Worm (Caenorhabditis elegans): ENCODE measurements around the gene C56G2.15.

Gene C56G2.15

ce11 chrIII:6361560-6361959 is 6.1 kb downstream of the C56G2.15 start:
- no peak for TF ChIP-seq hmbx-1 (tag; optimal IDR thresholded peaks at IDR 0.05)
- no peak for TF ChIP-seq tbx-11 (GFP tag; IDR thresholded peaks at IDR 0.05)
- TF ChIP-seq tra-4 (tag; optimal IDR thresholded peaks at IDR 0.05) = no peak
- TF ChIP-seq B0310.2 (tag; optimal IDR thresholded peaks at IDR 0.05) = no peak
- TF ChIP-seq ama-1 (optimal IDR thresholded peaks at IDR 0.05) = no peak
- no peak for TF ChIP-seq aly-1 (tag; optimal IDR thresholded peaks at IDR 0.05)
- TF ChIP-seq ets-7 (tag; optimal IDR thresholded peaks at IDR 0.05) = no peak

- TF ChIP-seq F13C5.2 (tag; optimal IDR thresholded peaks at IDR 0.05) (no peak), hnd-1 (tag; optimal IDR thresholded peaks at IDR 0.05) (no peak), ceh-13 (GFP tag; optimal IDR thresholded peaks at IDR 0.05) (no peak), scrt-1 (GFP tag; IDR thresholded peaks at IDR 0.05) (no peak), hmg-4 (GFP tag; optimal IDR thresholded peaks at IDR 0.05) (no peak), tbx-37 (GFP tag; conservative IDR thresholded peaks at IDR 0.05) (no peak), tra-4 (tag; optimal IDR thresholded peaks at IDR 0.05) (no peak), tbx-11 (GFP tag; IDR thresholded peaks at IDR 0.05) (no peak), B0310.2 (tag; optimal IDR thresholded peaks at IDR 0.05) (no peak), ets-7 (tag; optimal IDR thresholded peaks at IDR 0.05) (no peak), pes-1 (GFP tag; IDR thresholded peaks at IDR 0.05) (no peak), sea-1 (GFP tag; conservative IDR thresholded peaks at IDR 0.05) (no peak), hmbx-1 (tag; optimal IDR thresholded peaks at IDR 0.05) (no peak)
These were observed 6.9 kb downstream of the C56G2.15 start for ce11 chrIII:6360825-6361224.

ce11 chrIII:6360114-6360513 is 7.6 kb downstream of the C56G2.15 start:
- TF ChIP-seq flt-1 (GFP tag; IDR thresholded peaks at IDR 0.05) (no peak), ama-1 (optimal IDR thresholded peaks at IDR 0.05) (no peak), tbx-11 (GFP tag; IDR thresholded peaks at IDR 0.05) (no peak), ceh-36 (tag; optimal IDR thresholded peaks at IDR 0.05) (no peak), pes-1 (GFP tag; IDR thresholded peaks at IDR 0.05) (no peak), tbx-37 (GFP tag; conservative IDR thresholded peaks at IDR 0.05) (no peak), hmbx-1 (tag; optimal IDR thresholded peaks at IDR 0.05) (no peak), sea-1 (GFP tag; conservative IDR thresholded peaks at IDR 0.05) (no peak), hnd-1 (tag; optimal IDR thresholded peaks at IDR 0.05) (no peak), ceh-13 (GFP tag; optimal IDR thresholded peaks at IDR 0.05) (no peak), F13C5.2 (tag; optimal IDR thresholded peaks at IDR 0.05) (no peak), ets-7 (tag; optimal IDR thresholded peaks at IDR 0.05) (no peak), aly-1 (tag; optimal IDR thresholded peaks at IDR 0.05) (no peak), hmg-4 (GFP tag; optimal IDR thresholded peaks at IDR 0.05) (no peak), B0310.2 (tag; optimal IDR thresholded peaks at IDR 0.05) (no peak), scrt-1 (GFP tag; IDR thresholded peaks at IDR 0.05) (no peak), tra-4 (tag; optimal IDR thresholded peaks at IDR 0.05) (no peak)

DNA sequence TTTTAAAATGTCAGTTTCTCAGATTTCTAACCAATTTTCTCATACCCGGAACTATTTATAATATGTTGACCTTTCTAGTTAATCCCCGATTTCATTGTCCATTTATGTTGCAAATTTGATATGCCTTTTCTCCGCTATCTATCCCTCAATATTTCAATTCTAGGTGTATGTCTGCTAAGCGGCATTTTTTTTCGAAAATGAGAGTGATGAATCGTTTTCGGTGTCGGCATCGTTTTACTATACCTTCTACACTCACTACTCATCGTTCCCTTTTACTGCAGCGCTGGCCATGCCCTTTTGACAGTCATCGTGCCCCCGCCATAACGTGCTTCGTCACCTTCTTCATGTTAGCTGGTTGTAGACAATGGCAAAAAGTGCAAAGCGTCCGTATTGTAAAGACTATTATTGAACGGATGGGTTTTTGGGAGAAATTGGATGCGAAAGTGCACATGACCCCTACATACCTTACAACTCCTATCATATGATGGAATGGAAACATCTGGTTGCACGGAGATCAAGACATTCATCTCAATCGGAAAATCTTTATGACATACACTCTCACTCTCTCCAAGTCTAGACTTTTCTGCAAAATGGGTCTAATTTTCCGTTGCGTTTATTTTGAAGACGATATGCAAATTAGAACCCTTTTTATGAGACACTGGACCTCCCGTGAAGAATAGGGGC is 8.4 kb downstream of the C56G2.15 start:
- TF ChIP-seq tbx-37 (GFP tag; conservative IDR thresholded peaks at IDR 0.05) (no peak), tbx-11 (GFP tag; IDR thresholded peaks at IDR 0.05) (0 out of 2 replicates have a peak, but pooled peaks have one; percentile 16)

DNA sequence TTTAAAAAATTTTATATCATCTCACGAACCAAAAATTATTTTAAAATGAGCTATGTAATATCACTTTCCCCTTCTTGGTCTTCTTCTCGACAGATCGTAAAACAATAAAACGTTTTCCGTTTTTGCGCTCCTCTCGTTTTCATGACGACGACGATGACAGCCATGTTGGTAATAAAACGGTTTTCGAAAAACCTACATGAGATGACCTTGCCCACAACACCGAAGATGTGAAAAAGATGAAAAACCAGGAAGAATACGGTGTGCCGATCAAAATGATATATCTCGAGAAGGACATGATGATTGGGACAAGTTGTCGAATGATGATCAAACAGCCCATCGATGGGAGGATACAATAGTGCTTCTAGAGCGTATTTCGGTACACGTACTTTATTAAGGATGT is 9.0 kb downstream of the C56G2.15 start:
- TF ChIP-seq tra-4 (tag; optimal IDR thresholded peaks at IDR 0.05) (no peak), tbx-11 (GFP tag; IDR thresholded peaks at IDR 0.05) (no peak), ama-1 (optimal IDR thresholded peaks at IDR 0.05) (no peak)

- TF ChIP-seq tbx-37 (GFP tag; conservative IDR thresholded peaks at IDR 0.05) = no peak
- TF ChIP-seq flt-1 (GFP tag; IDR thresholded peaks at IDR 0.05) = no peak
- TF ChIP-seq F13C5.2 (tag; optimal IDR thresholded peaks at IDR 0.05) = no peak
- TF ChIP-seq aly-1 (tag; optimal IDR thresholded peaks at IDR 0.05) = no peak
- no peak for TF ChIP-seq ets-7 (tag; optimal IDR thresholded peaks at IDR 0.05)
- TF ChIP-seq pes-1 (GFP tag; IDR thresholded peaks at IDR 0.05) = no peak
- no peak for TF ChIP-seq tra-4 (tag; optimal IDR thresholded peaks at IDR 0.05)
- TF ChIP-seq sea-1 (GFP tag; conservative IDR thresholded peaks at IDR 0.05) = no peak
- no peak for TF ChIP-seq hnd-1 (tag; optimal IDR thresholded peaks at IDR 0.05)
- TF ChIP-seq hmbx-1 (tag; optimal IDR thresholded peaks at IDR 0.05) = no peak
- no peak for TF ChIP-seq B0310.2 (tag; optimal IDR thresholded peaks at IDR 0.05)
- no peak for TF ChIP-seq ceh-36 (tag; optimal IDR thresholded peaks at IDR 0.05)
- no peak for TF ChIP-seq ceh-13 (GFP tag; optimal IDR thresholded peaks at IDR 0.05)
- TF ChIP-seq tbx-11 (GFP tag; IDR thresholded peaks at IDR 0.05) = no peak
- no peak for TF ChIP-seq ama-1 (optimal IDR thresholded peaks at IDR 0.05)
- TF ChIP-seq hmg-4 (GFP tag; optimal IDR thresholded peaks at IDR 0.05) = no peak
- no peak for TF ChIP-seq scrt-1 (GFP tag; IDR thresholded peaks at IDR 0.05)
These were observed 10.9 kb downstream of the C56G2.15 start for ce11 chrIII:6356764-6357163.

ce11 chrIII:6356007-6356406 is 11.7 kb downstream of the C56G2.15 start:
- TF ChIP-seq tbx-11 (GFP tag; IDR thresholded peaks at IDR 0.05) (no peak), ets-7 (tag; optimal IDR thresholded peaks at IDR 0.05) (no peak)

DNA sequence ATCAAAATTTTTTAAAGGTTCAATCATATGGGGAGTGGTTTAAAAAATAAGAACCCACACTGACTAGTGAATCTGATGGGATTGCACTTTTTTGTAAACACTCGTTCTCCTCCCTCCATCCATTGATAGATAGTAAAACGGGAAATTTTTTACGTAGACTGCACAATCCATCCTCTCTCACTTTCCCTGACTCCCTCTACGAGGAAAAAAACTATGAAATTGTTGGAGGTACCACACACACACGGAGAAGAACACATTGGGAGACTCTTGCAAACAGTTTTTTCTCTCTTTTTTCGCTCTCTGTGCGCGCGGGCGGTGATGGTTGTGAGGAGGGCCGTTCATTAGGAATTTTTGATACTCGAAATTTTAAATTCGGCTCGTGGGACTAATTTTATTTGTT is 12.3 kb downstream of the C56G2.15 start:
- TF ChIP-seq ceh-13 (GFP tag; optimal IDR thresholded peaks at IDR 0.05) = no peak
- no peak for TF ChIP-seq scrt-1 (GFP tag; IDR thresholded peaks at IDR 0.05)
- TF ChIP-seq B0310.2 (tag; optimal IDR thresholded peaks at IDR 0.05) = no peak
- no peak for TF ChIP-seq aly-1 (tag; optimal IDR thresholded peaks at IDR 0.05)
- TF ChIP-seq flt-1 (GFP tag; IDR thresholded peaks at IDR 0.05) = no peak

DNA sequence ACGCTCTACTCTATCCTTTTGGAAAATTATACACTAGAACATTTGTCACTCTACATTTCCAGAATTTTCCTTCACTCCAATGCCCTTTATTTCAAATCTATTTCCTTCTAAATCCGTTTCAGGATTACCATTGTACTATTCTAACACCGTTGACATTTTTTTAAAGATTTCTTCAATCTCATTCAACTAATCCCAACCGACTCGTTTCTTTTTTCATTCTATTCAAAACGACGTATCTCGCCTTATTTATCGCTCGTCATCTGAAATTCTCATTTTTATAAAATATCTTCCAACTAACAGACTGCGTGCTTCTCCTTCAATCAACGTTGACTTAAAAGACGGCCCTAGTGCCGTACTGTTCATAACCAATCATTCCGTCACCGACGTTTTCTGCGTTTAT is 14.6 kb downstream of the C56G2.15 start, which contains the start of gene akap-1:
akap-1 (plus strand) TSS at position 301 of the 400 bp plus-strand sequence.
- no peak for TF ChIP-seq hmg-4 (GFP tag; optimal IDR thresholded peaks at IDR 0.05)
- TF ChIP-seq flt-1 (GFP tag; IDR thresholded peaks at IDR 0.05) = no peak
- no peak for TF ChIP-seq tbx-11 (GFP tag; IDR thresholded peaks at IDR 0.05)
- no peak for TF ChIP-seq aly-1 (tag; optimal IDR thresholded peaks at IDR 0.05)
- no peak for TF ChIP-seq hnd-1 (tag; optimal IDR thresholded peaks at IDR 0.05)
- no peak for TF ChIP-seq ceh-36 (tag; optimal IDR thresholded peaks at IDR 0.05)
- no peak for TF ChIP-seq F13C5.2 (tag; optimal IDR thresholded peaks at IDR 0.05)
- no peak for TF ChIP-seq pes-1 (GFP tag; IDR thresholded peaks at IDR 0.05)
- no peak for TF ChIP-seq tbx-37 (GFP tag; conservative IDR thresholded peaks at IDR 0.05)
- TF ChIP-seq B0310.2 (tag; optimal IDR thresholded peaks at IDR 0.05) = no peak

Measured in whole organism, early embryonic.